Worm (Caenorhabditis elegans) whole organism, midembryonic: ENCODE data around the gene egl-20.

Experiments
- flt-1 ChIP-seq: fragments of 200-800 bp; sonication (Bioruptor generic); IDR thresholded peaks from 2 replicates; pipeline ENCODE4 v1.3.6; 2022; ENCODE audit warnings: missing genetic modification characterization, missing compliant biosample characterization
- med-1 ChIP-seq: sonication (generic microtip); optimal IDR thresholded peaks from 2 replicates; lab custom pipeline; 2017; ENCODE audit warnings: missing genetic modification characterization, mild to moderate bottlenecking, missing compliant biosample characterization, antibody characterized with exemption, missing genetic modification reagents; ENCODE audit not compliant: insufficient read depth
- ref-1 ChIP-seq: fragments of 200-800 bp; sonication (Bioruptor generic); conservative IDR thresholded peaks from 2 replicates; pipeline ENCODE4 v1.3.6; 2022; ENCODE audit warnings: missing genetic modification reagents, missing genetic modification characterization, missing compliant biosample characterization
- tab-1 ChIP-seq: fragments of 200-800 bp; sonication (Bioruptor generic); IDR thresholded peaks from 2 replicates; pipeline ENCODE4 v1.3.6; 2022; ENCODE audit warnings: missing genetic modification characterization, missing compliant biosample characterization

DNA sequence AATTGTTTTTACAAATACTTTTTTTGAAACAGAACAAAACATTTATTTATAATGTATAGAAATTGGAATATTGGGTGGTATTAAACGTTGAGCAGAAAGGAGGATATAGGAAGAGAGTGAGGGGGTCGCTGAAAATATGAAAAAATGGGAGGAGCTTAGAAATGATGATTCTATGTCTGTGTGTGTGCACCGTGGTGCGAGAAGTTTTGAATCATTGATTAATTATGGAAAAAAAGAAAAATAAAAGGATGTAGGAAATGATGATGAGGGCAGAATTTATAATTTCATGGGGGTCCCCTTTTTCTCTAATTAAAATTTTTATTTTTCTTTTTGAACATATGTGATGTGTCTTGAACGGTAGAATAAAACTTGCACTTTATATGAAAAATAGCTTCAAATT is 30.6 kb downstream of the egl-20 start, which contains the start of gene sre-4:
- TF ChIP-seq tab-1 (GFP tag; lab: Robert Waterston, UW) (no peak), flt-1 (GFP tag; lab: Robert Waterston, UW) (no peak), ref-1 (GFP tag; lab: Robert Waterston, UW) (no peak), med-1 (no peak)
